Worm (Caenorhabditis elegans) whole organism, late embryonic: ENCODE data around the gene F28A10.4.
"Not testable (repeated sequence)": the region's sequence is repeated elsewhere in the genome, so short reads cannot be mapped to it uniquely, and the experiment has no call there.

Experiments
- C38D4.7 ChIP-seq: fragments of 200-800 bp; sonication (Bioruptor generic); optimal IDR thresholded peaks from 2 replicates; lab custom pipeline; 2018; ENCODE audit warnings: mild to moderate bottlenecking, missing genetic modification characterization, moderate library complexity, missing compliant biosample characterization
- K09A11.1 ChIP-seq: sonication (generic microtip); optimal IDR thresholded peaks from 2 replicates; lab custom pipeline; 2017; ENCODE audit warnings: antibody characterized with exemption, mild to moderate bottlenecking, missing genetic modification characterization, missing compliant biosample characterization; ENCODE audit not compliant: insufficient read depth
- ceh-14 ChIP-seq: sonication (generic microtip); optimal IDR thresholded peaks from 2 replicates; lab custom pipeline; 2016; ENCODE audit warnings: missing genotype, missing genetic modification characterization, missing compliant biosample characterization
- ceh-18 ChIP-seq: sonication (generic microtip); optimal IDR thresholded peaks from 2 replicates; lab custom pipeline; 2016; ENCODE audit warnings: missing genetic modification characterization, missing compliant biosample characterization
- ceh-19 ChIP-seq: fragments of 200-800 bp; sonication (Bioruptor generic); optimal IDR thresholded peaks from 2 replicates; lab custom pipeline; 2018; ENCODE audit warnings: mild to moderate bottlenecking, missing genetic modification characterization, missing compliant biosample characterization
- ceh-2 ChIP-seq: sonication (generic microtip); optimal IDR thresholded peaks from 2 replicates; lab custom pipeline; 2016; ENCODE audit warnings: missing genotype, missing genetic modification characterization, missing compliant biosample characterization
- ceh-22 ChIP-seq: sonication (generic microtip); optimal IDR thresholded peaks from 2 replicates; lab custom pipeline; 2017; ENCODE audit warnings: missing biosample characterization, missing genetic modification characterization
- ceh-24 ChIP-seq: sonication (generic microtip); optimal IDR thresholded peaks from 2 replicates; lab custom pipeline; 2016; ENCODE audit warnings: mild to moderate bottlenecking, missing genetic modification characterization, missing compliant biosample characterization
- ceh-30 ChIP-seq: fragments of 150-350 bp; optimal IDR thresholded peaks from 2 replicates; lab custom pipeline; 2014; ENCODE audit warnings: missing biosample characterization, missing genetic modification characterization
- ceh-34 ChIP-seq: sonication (generic microtip); optimal IDR thresholded peaks from 2 replicates; lab custom pipeline; 2016; ENCODE audit warnings: mild to moderate bottlenecking, missing genetic modification characterization, missing compliant biosample characterization
- ceh-48 ChIP-seq: sonication (generic microtip); optimal IDR thresholded peaks from 2 replicates; lab custom pipeline; 2016; ENCODE audit warnings: missing genetic modification characterization, inconsistent platforms, missing compliant biosample characterization
- ceh-9 ChIP-seq: sonication (generic microtip); optimal IDR thresholded peaks from 2 replicates; lab custom pipeline; 2016; ENCODE audit warnings: mild to moderate bottlenecking, missing genetic modification characterization, inconsistent platforms, missing compliant biosample characterization
- che-1 ChIP-seq: sonication (generic microtip); optimal IDR thresholded peaks from 2 replicates; lab custom pipeline; 2016; ENCODE audit warnings: mild to moderate bottlenecking, missing genetic modification characterization, missing compliant biosample characterization
- dmd-4 ChIP-seq: sonication (generic microtip); optimal IDR thresholded peaks from 2 replicates; lab custom pipeline; 2016; ENCODE audit warnings: borderline replicate concordance, missing genetic modification characterization, missing compliant biosample characterization
- dve-1 ChIP-seq: sonication (generic microtip); optimal IDR thresholded peaks from 2 replicates; lab custom pipeline; 2017; ENCODE audit warnings: antibody characterized with exemption, mild to moderate bottlenecking, missing genetic modification characterization, missing compliant biosample characterization
- elt-2 ChIP-seq: sonication (generic microtip); optimal IDR thresholded peaks from 2 replicates; lab custom pipeline; 2016; ENCODE audit warnings: missing genetic modification reagents, missing genetic modification characterization, missing compliant biosample characterization
- elt-4 ChIP-seq: sonication (generic microtip); optimal IDR thresholded peaks from 2 replicates; lab custom pipeline; 2016; ENCODE audit warnings: missing genetic modification characterization, missing compliant biosample characterization
- ets-4 ChIP-seq: sonication (generic microtip); optimal IDR thresholded peaks from 2 replicates; lab custom pipeline; 2016; ENCODE audit warnings: missing genetic modification characterization, missing compliant biosample characterization
- fkh-6 ChIP-seq: sonication (generic microtip); optimal IDR thresholded peaks from 2 replicates; lab custom pipeline; 2016; ENCODE audit warnings: missing genetic modification characterization, missing compliant biosample characterization
- gmeb-2 ChIP-seq: sonication (generic microtip); optimal IDR thresholded peaks from 2 replicates; lab custom pipeline; 2016; ENCODE audit warnings: missing genetic modification characterization, inconsistent platforms, missing compliant biosample characterization
- hlh-13 ChIP-seq: fragments of 200-800 bp; sonication (Bioruptor generic); optimal IDR thresholded peaks from 2 replicates; lab custom pipeline; 2018; ENCODE audit warnings: mild to moderate bottlenecking, missing genetic modification characterization, missing compliant biosample characterization
- hlh-30 ChIP-seq: sonication (generic microtip); optimal IDR thresholded peaks from 2 replicates; lab custom pipeline; 2017; ENCODE audit warnings: antibody characterized with exemption, missing genetic modification characterization, missing compliant biosample characterization; ENCODE audit not compliant: insufficient read depth
- hlh-6 ChIP-seq: sonication (generic microtip); optimal IDR thresholded peaks from 2 replicates; lab custom pipeline; 2016; ENCODE audit warnings: missing genotype, missing genetic modification characterization, missing compliant biosample characterization
- mec-3 ChIP-seq: sonication (generic microtip); optimal IDR thresholded peaks from 2 replicates; lab custom pipeline; 2016; ENCODE audit warnings: borderline replicate concordance, missing genetic modification characterization, missing compliant biosample characterization
- nfya-1 ChIP-seq: sonication (generic microtip); optimal IDR thresholded peaks from 2 replicates; lab custom pipeline; 2017; ENCODE audit warnings: missing genetic modification characterization, mild to moderate bottlenecking, missing compliant biosample characterization, antibody characterized with exemption, moderate library complexity
- nhr-11 ChIP-seq: fragments of 150-350 bp; optimal IDR thresholded peaks from 2 replicates; lab custom pipeline; 2014; ENCODE audit warnings: missing biosample characterization, missing genetic modification characterization
- npax-4 ChIP-seq: sonication (generic microtip); optimal IDR thresholded peaks from 2 replicates; lab custom pipeline; 2016; ENCODE audit warnings: missing genetic modification characterization, missing compliant biosample characterization
- odd-2 ChIP-seq: sonication (generic microtip); optimal IDR thresholded peaks from 2 replicates; lab custom pipeline; 2017; ENCODE audit warnings: antibody characterized with exemption, mild to moderate bottlenecking, missing genetic modification characterization, missing compliant biosample characterization
- pat-9 ChIP-seq: fragments of 200-800 bp; sonication (Bioruptor generic); optimal IDR thresholded peaks from 2 replicates; lab custom pipeline; 2018; ENCODE audit warnings: mild to moderate bottlenecking, missing genetic modification characterization, moderate library complexity, missing compliant biosample characterization
- pax-1 ChIP-seq: fragments of 150-350 bp; optimal IDR thresholded peaks from 2 replicates; lab custom pipeline; 2014; ENCODE audit warnings: missing biosample characterization, missing genetic modification characterization
- pha-2 ChIP-seq: sonication (generic microtip); optimal IDR thresholded peaks from 2 replicates; lab custom pipeline; 2017; ENCODE audit warnings: mild to moderate bottlenecking, missing genetic modification characterization, missing compliant biosample characterization
- pha-4 ChIP-seq: fragments of 150-350 bp; optimal IDR thresholded peaks from 2 replicates; lab custom pipeline; 2018; ENCODE audit warnings: missing biosample characterization, missing genetic modification reagents, missing genetic modification characterization
- pqm-1 ChIP-seq: sonication (generic microtip); optimal IDR thresholded peaks from 2 replicates; lab custom pipeline; 2016; ENCODE audit warnings: missing genetic modification characterization, missing compliant biosample characterization
- ref-2 ChIP-seq: sonication (generic microtip); optimal IDR thresholded peaks from 2 replicates; lab custom pipeline; 2016; ENCODE audit warnings: missing genetic modification characterization, missing compliant biosample characterization
- rnt-1 ChIP-seq: sonication (generic microtip); optimal IDR thresholded peaks from 2 replicates; lab custom pipeline; 2016; ENCODE audit warnings: missing genetic modification characterization, missing compliant biosample characterization
- sox-4 ChIP-seq: sonication (generic microtip); optimal IDR thresholded peaks from 2 replicates; lab custom pipeline; 2017; ENCODE audit warnings: mild to moderate bottlenecking, missing genetic modification characterization, inconsistent platforms, missing compliant biosample characterization
- syd-9 ChIP-seq: sonication (generic microtip); optimal IDR thresholded peaks from 2 replicates; lab custom pipeline; 2016; ENCODE audit warnings: mild to moderate bottlenecking, missing genetic modification characterization, moderate library complexity, missing compliant biosample characterization
- tbx-2 ChIP-seq: sonication (generic microtip); optimal IDR thresholded peaks from 2 replicates; lab custom pipeline; 2016; ENCODE audit warnings: missing genetic modification characterization, missing compliant biosample characterization
- tbx-7 ChIP-seq: sonication (generic microtip); optimal IDR thresholded peaks from 2 replicates; lab custom pipeline; 2016; ENCODE audit warnings: missing genotype, missing genetic modification characterization, missing compliant biosample characterization
- unc-55 ChIP-seq: sonication (generic microtip); optimal IDR thresholded peaks from 2 replicates; lab custom pipeline; 2017; ENCODE audit warnings: missing biosample characterization, missing genetic modification reagents, missing genetic modification characterization
- unc-86 ChIP-seq: sonication (generic microtip); optimal IDR thresholded peaks from 2 replicates; lab custom pipeline; 2016; ENCODE audit warnings: missing genetic modification characterization, missing compliant biosample characterization

The F28A10.4 gene

DNA sequence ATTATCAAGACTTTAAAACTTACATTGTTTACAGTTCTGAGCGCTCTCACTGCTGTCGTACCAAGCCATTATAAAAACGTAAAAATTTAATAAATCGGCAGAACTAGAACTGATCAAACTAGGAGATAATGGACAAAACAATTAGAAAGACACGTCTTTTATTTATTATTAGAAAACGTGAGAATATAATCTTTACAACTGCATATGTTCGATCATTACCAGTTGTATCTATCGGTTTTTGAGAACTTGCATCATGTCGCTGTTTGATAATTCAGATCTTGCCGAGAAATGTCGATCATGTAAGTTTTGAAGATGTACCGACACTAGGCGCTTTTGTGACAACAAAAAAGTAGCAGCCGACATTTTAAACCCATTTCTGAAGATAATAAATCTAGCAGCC is 1.5 kb downstream of the F28A10.4 start, which contains the start of gene F28A10.7:
TSS of gene F28A10.7 (minus strand) at position 101 of the 400 bp plus-strand sequence.
- TF ChIP-seq ceh-22: no peak
- no peak for TF ChIP-seq elt-4 (tag; lab: Kevin White, UChicago)
- TF ChIP-seq ceh-9 (tag; lab: Kevin White, UChicago): no peak
- no peak for TF ChIP-seq pax-1 (tag; lab: Kevin White, UChicago)
- TF ChIP-seq ceh-34: no peak
- TF ChIP-seq fkh-6 (tag; lab: Kevin White, UChicago): no peak
- no peak for TF ChIP-seq K09A11.1 (tag; lab: Kevin White, UChicago)
- TF ChIP-seq unc-86: no peak
- no peak for TF ChIP-seq ref-2 (tag; lab: Kevin White, UChicago)
- TF ChIP-seq ceh-19 (GFP tag; lab: Kevin White, UChicago): no peak
- TF ChIP-seq che-1 (tag; lab: Kevin White, UChicago): no peak
- TF ChIP-seq pha-2: no peak
- TF ChIP-seq, all 69 proteins: peak for 0

ce11 chrII:848519-848918 is 4.4 kb downstream of the F28A10.4 start, which contains the start of the genes acdh-9 and F28A10.13:
Gene acdh-9 (minus strand): TSS chrII:848603.
Gene F28A10.13 (plus strand): TSS chrII:848812.
- TF ChIP-seq ceh-18 (tag; lab: Kevin White, UChicago) (peak; percentile 10), npax-4 (tag; lab: Kevin White, UChicago) (no peak), sox-4 (no peak), rnt-1 (tag; lab: Kevin White, UChicago) (no peak), ceh-34 (no peak), hlh-30 (tag; lab: Kevin White, UChicago) (peak; percentile 35), ceh-48 (tag; lab: Kevin White, UChicago) (no peak), syd-9 (tag; lab: Kevin White, UChicago) (no peak), hlh-6 (tag; lab: Kevin White, UChicago) (no peak), pha-4 (tag; lab: Kevin White, UChicago) (no peak), unc-55 (GFP tag; lab: Kevin White, UChicago) (peak; percentile 81), pat-9 (tag; lab: Kevin White, UChicago) (no peak), nfya-1 (peak; percentile 43), fkh-6 (tag; lab: Kevin White, UChicago) (no peak), gmeb-2 (tag; lab: Kevin White, UChicago) (no peak), K09A11.1 (tag; lab: Kevin White, UChicago) (no peak)

- TF ChIP-seq hlh-13 (GFP tag; lab: Kevin White, UChicago); C38D4.7 (GFP tag; lab: Kevin White, UChicago); syd-9 (tag; lab: Kevin White, UChicago): not testable (repeated sequence)
These were observed 6.5 kb downstream of the F28A10.4 start, which contains the start of gene F28A10.5 for ce11 chrII:850567-850966. Gene F28A10.5 (minus strand): TSS chrII:850667.

DNA sequence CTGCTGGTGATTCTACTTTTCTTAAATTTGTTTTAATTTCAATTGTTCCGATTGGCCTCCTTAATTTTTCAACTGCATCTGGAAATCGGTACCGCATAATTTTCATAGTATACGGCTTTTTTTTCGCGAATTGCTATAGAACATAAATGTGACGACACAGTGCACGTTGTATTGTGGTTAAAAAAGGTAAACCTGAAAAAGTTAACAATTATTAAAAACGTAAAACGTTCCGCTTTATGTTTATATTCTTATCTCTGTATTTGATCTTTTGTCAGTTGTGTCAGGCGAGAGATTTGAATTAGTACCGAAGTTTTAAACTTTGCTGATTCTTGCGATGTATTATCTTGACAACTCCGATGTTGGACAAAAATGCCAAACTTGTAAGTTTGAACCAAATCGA is 17.5 kb downstream of the F28A10.4 start, which contains the start of gene Y46B2A.4:
TSS of gene Y46B2A.4 (plus strand) at position 301 of the 400 bp plus-strand sequence.
- TF ChIP-seq tbx-7 (tag; lab: Kevin White, UChicago) (no peak), nhr-11 (tag; lab: Kevin White, UChicago) (no peak), hlh-30 (tag; lab: Kevin White, UChicago) (no peak), ets-4 (no peak), tbx-2 (tag; lab: Kevin White, UChicago) (no peak), pha-2 (no peak), elt-2 (no peak)

DNA sequence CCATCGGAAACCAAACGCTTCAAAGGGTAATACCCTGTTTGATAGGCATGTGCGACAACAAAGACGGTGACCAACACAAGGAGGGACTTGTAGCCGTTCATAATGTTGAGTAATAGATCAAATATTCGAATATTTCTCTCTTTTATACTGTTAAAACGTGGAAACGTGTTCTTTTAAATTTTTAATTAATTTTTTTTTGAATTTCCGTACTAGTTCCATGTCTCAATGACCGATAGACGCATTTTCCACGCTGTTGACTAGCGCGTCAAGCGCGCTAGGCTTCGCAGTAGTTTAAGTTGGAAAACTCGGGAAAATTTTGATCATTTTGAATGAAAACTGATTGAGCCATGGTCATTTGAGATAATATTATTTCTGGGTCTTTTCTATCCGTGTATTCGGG is 22.7 kb downstream of the F28A10.4 start, which contains the start of gene Y46B2A.3:
TSS of gene Y46B2A.3 (minus strand) at position 101 of the 400 bp plus-strand sequence.
- TF ChIP-seq pqm-1 (no peak), K09A11.1 (tag; lab: Kevin White, UChicago) (no peak), nhr-11 (tag; lab: Kevin White, UChicago) (no peak), sox-4 (no peak), pha-4 (tag; lab: Kevin White, UChicago) (no peak), dmd-4 (tag; lab: Kevin White, UChicago) (no peak), rnt-1 (tag; lab: Kevin White, UChicago) (no peak), ceh-24 (tag; lab: Kevin White, UChicago) (no peak), mec-3 (tag; lab: Kevin White, UChicago) (no peak), dve-1 (no peak), ceh-14 (tag; lab: Kevin White, UChicago) (no peak), odd-2 (tag; lab: Kevin White, UChicago) (no peak), tbx-7 (tag; lab: Kevin White, UChicago) (no peak), ceh-22 (no peak), ceh-30 (tag; lab: Kevin White, UChicago) (no peak), ceh-2 (tag; lab: Kevin White, UChicago) (no peak)
